Fruit fly (Drosophila melanogaster) whole organism: ENCODE data around the gene CG31253.

ENCODE experiments used
- CG8478 ChIP-seq: fragments of >200 bp; optimal IDR thresholded peaks from 2 replicates; lab custom pipeline; 2018; ENCODE audit warnings: inconsistent platforms
- Dll ChIP-seq: fragments of >200 bp; optimal IDR thresholded peaks from 2 replicates; lab custom pipeline; 2017
- EcR ChIP-seq, 2 experiments: fragments of >200 bp; optimal IDR thresholded peaks; 2 replicates each; lab custom pipeline; 2017; ENCODE audit warnings: missing biosample characterization in 2 of 2, missing genetic modification characterization in 2 of 2, missing genetic modification reagents in 2 of 2
- pan ChIP-seq: fragments of >200 bp; optimal IDR thresholded peaks from 2 replicates; lab custom pipeline; 2017
- psq ChIP-seq: fragments of >200 bp; optimal IDR thresholded peaks from 2 replicates; lab custom pipeline; 2017
- usp ChIP-seq: fragments of >200 bp; optimal IDR thresholded peaks from 2 replicates; lab custom pipeline; 2017; ENCODE audit warnings: missing biosample characterization, missing genetic modification characterization, mixed read lengths

The CG31253 gene

DNA sequence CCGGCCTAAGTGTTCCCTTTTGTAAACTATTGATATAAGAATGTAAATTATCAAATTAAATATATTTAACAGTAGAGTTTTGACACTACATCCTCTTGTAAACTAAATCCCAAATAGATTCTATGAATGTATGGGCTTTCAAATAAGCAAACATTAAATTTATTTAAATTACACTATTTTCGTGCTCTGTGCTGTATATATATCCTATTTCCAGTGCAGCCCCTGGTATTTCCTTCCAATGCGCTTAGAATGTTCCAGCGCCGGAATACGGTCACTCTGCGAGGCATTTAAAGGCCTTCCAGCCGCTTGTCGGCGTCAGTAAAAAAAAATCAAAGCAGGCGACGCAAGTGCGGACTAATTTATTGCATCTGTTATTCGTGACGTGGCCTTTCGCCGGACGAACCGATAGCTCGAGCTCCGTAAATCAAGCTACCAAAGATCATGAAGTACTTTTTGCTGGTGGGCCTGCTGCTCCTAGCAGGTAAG is 11.9 kb downstream of the CG31253 start, which contains the start of gene Gp93:
TSS of gene Gp93 (plus strand) at position 291 of the 486 bp plus-strand sequence.
- TF ChIP-seq CG8478 (lab: Kevin White, UChicago) (no peak), Dll (lab: Kevin White, UChicago) (no peak), usp (GFP tag; lab: Kevin White, UChicago) (no peak), pan (lab: Kevin White, UChicago) (no peak), psq (lab: Kevin White, UChicago) (no peak), EcR (GFP tag; optimal IDR thresholded peaks at IDR 0.05; lab: Kevin White, UChicago) (no peak)

DNA sequence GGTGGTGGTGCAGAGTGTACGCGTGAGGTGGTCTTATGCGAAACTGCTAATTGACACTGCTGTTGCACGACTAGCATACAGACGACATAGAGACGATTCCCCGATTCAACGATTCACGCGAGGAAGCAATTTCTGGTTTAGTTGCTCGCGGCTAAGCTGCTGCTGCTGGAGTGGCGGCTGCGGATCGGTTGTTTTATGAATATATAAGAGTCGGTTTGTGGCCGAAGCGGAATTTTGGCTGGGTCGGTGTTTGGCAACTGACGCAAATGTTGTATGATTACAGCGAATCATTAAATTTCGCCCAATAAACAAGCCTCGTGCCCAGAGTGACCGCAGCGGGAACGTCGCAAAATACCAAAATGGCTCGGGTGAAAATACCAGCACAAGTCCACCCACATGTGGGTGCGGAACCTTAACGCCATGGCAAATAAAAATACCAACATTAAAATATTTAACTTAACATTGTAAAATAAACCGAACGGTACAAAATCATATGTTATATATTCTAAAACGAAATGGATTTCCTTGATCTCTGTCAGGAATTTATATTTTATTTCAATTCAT is 12.6 kb downstream of the CG31253 start, which contains the start of gene mfrn:
TSS of gene mfrn (minus strand) at position 340 of the 564 bp plus-strand sequence.
- TF ChIP-seq usp (GFP tag; lab: Kevin White, UChicago) = no peak
- no peak for TF ChIP-seq EcR (GFP tag; optimal IDR thresholded peaks at IDR 0.05; lab: Kevin White, UChicago)
- no peak for TF ChIP-seq Dll (lab: Kevin White, UChicago)
- no peak for TF ChIP-seq psq (lab: Kevin White, UChicago)
- TF ChIP-seq CG8478 (lab: Kevin White, UChicago) = no peak
- TF ChIP-seq pan (lab: Kevin White, UChicago) = no peak

DNA sequence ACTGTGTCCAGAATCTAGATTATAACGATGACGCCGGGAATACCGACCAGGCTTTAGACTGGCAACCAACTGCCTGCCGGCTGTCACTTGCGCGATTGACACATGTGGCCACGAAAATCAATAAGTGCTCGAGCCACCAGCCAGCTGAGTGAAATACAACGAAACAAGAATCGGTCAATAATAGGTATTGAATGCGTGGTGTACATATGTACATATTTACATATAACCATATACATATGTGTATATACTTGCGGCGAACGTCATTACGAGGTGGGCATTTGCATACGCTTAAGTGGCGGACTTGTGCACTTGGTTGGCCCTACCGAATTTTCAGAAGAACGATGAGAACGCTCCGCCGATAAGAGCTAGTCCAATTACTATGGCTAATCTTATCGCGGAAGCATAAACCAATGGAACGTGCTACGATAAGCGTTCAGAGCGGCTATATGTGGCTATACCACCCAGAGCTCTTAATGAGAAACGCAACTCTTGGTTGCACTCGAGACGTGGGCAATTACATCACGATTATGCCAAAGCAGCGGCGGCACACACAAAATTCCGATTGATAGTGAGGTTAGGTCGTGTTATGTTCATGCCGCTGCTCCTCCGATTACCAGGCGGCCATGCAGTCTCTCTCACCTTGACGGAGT is 13.7 kb downstream of the CG31253 start:
- TF ChIP-seq Dll (lab: Kevin White, UChicago) (no peak), CG8478 (lab: Kevin White, UChicago) (no peak), EcR (GFP tag; optimal IDR thresholded peaks at IDR 0.05; lab: Kevin White, UChicago) (no peak), psq (lab: Kevin White, UChicago) (no peak), usp (GFP tag; lab: Kevin White, UChicago) (no peak), pan (lab: Kevin White, UChicago) (peak; percentile 4)

DNA sequence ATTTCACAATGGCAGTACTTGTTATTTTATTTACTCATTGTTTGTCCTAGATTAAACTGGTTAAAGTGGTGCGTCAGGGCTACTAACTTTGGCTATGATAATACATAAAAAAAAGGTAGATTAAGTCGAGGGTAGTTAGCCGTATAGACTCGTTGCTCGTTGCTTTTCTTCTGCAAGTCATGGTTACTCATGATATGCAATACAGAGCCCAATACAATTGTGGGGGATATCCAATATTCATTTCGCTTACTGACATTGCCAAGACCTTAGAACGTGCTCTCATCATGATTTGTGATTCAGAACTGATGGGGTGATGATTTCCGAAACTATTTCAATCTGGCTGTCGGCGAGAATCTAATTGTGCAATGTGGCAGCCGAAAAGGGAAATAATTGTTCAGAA is 15.0 kb downstream of the CG31253 start:
- TF ChIP-seq psq (lab: Kevin White, UChicago) = no peak
- TF ChIP-seq usp (GFP tag; lab: Kevin White, UChicago) = no peak
- no peak for TF ChIP-seq CG8478 (lab: Kevin White, UChicago)
- TF ChIP-seq Dll (lab: Kevin White, UChicago) = no peak
- no peak for TF ChIP-seq EcR (GFP tag; optimal IDR thresholded peaks at IDR 0.05; lab: Kevin White, UChicago)
- TF ChIP-seq pan (lab: Kevin White, UChicago) = no peak

DNA sequence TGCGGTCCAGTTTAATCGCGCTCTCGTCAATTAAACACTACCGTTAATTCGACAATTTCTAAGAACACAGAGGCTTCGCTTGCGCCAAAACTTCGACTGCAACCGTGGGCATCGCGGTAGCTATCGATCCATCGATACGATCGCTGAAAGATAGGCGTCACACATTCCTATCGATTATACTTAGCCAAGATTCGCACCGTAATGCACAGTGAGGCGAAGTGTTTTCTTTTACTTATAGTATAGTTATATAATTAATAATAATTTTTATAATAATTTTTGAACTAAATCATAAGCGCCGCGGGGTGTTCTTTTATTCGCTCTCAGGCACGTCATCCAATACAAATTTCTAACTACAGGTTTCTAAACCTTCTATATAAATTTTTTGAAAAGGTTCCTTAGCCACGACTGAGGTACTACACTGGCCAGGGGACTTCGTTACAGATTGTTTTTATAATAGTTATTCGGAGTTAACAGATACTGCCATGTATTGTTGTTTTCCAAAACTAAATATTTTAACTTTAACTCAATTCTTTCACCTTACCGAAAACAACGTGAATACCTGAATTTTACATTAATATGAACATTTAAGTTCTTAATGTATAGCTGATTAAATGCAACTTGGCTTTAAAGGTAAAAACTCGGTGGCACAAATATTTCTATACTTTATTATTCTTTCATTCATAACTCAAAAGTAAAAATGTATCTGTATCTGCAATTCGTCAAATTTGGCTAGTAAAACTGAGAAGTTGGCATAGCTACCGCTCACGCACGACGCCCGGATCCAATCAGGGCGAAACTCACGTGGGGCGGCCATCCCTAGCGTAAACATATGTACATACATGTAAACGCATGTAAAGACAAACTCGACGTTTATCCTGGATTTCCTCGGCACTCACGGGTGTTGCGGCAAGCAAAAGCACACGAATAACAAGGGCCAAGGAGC is 22.4 kb downstream of the CG31253 start, which contains the start of the genes NSD and BOD1:
TSS of gene NSD (minus strand) at position 102 of the 943 bp plus-strand sequence.
TSS of gene BOD1 (plus strand) at position 494 of the 943 bp plus-strand sequence.
- TF ChIP-seq pan (lab: Kevin White, UChicago) (no peak), EcR (GFP tag; optimal IDR thresholded peaks at IDR 0.05; lab: Kevin White, UChicago) (no peak), psq (lab: Kevin White, UChicago) (no peak), Dll (lab: Kevin White, UChicago) (no peak), usp (GFP tag; lab: Kevin White, UChicago) (no peak), CG8478 (lab: Kevin White, UChicago) (no peak)

DNA sequence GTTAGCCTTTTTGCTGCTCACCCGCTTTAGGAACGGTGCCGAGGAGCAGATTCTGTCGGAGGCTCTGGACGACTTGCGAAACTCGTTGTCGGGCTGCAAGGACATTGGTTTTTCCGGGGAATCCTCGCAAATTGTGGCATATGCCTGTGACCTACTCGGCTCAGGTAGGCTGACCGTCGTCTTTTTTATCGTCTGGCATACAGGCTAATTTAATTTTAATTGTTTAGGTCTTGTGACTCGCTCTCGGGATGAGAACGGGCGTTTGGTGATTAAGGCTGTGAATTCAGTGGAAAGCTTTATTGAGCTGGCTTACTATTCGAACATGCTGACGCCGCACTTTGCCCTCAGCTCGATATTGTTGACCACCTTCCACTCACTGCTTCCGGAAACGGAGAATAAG is 28.9 kb downstream of the CG31253 start:
- TF ChIP-seq pan (lab: Kevin White, UChicago) (no peak), psq (lab: Kevin White, UChicago) (no peak), EcR (GFP tag; optimal IDR thresholded peaks at IDR 0.05; lab: Kevin White, UChicago) (no peak), usp (GFP tag; lab: Kevin White, UChicago) (no peak), Dll (lab: Kevin White, UChicago) (no peak), CG8478 (lab: Kevin White, UChicago) (no peak)

DNA sequence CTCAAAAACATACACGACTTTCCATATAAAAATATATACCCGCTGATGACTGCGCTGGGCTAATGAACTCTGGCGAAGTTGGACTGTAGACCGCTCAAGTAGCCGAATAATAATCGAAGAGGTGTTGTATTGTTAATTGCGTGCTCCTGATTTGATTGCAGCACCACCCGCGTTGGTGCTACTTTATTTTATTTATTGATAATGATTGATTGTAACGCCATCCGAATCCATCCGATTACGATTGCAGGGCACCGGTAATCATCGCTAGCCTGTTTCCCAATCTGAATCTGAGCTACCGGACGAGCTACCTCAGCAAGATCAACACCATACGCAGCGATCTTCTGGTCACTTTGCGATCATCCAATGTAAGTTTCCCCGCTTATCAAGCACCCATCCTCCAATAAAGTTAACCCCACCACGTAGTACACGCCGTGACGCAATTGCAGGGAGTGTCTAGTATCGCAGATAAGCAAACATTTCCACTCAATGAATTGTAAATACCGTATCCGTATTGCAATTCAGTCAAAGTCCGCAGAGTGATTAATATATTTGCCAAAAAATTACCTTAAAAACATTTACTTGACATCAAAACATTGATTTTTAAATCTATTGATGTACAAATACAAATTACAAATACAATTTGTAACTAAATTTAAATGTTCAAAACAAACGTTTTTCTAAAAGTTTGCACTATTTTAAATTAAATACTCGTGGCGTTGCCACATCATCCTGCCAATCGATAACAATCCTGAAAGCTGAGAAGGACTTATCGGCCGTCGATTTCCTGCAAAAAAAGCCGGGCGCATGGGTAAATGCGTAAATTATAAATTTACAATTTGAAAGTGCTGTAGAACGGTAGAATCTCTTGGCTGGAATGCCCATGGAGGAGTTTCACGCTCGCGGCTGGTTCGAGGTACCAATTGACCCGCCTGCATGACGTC is 31.1 kb downstream of the CG31253 start:
- TF ChIP-seq CG8478 (lab: Kevin White, UChicago) (no peak), Dll (lab: Kevin White, UChicago) (no peak), usp (GFP tag; lab: Kevin White, UChicago) (no peak), pan (lab: Kevin White, UChicago) (no peak)

DNA sequence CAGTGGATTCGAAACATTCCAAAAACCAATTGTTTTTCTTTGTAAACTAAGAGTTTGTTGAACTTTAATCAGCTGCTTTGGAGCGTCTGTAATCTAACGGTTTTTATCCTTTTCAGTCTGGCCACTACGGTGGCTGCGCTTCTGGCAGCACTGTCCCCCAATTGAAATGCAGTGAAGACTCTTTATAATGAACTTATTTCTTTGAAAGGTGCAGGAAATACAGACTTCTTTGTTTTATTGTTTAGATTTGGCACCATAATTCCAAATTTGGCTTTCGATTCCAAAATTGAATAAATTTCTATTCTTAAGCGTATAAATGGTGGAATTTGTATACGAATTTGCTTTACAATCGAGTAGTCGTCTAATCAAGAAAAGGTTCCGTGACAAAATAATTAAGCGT is 32.2 kb downstream of the CG31253 start, which contains the start of gene nenya:
TSS of gene nenya (minus strand) at position 35 of the 400 bp plus-strand sequence.
- TF ChIP-seq EcR (GFP tag; optimal IDR thresholded peaks at IDR 0.05; lab: Kevin White, UChicago) (no peak), psq (lab: Kevin White, UChicago) (no peak), CG8478 (lab: Kevin White, UChicago) (no peak), Dll (lab: Kevin White, UChicago) (no peak), pan (lab: Kevin White, UChicago) (no peak), usp (GFP tag; lab: Kevin White, UChicago) (no peak)

DNA sequence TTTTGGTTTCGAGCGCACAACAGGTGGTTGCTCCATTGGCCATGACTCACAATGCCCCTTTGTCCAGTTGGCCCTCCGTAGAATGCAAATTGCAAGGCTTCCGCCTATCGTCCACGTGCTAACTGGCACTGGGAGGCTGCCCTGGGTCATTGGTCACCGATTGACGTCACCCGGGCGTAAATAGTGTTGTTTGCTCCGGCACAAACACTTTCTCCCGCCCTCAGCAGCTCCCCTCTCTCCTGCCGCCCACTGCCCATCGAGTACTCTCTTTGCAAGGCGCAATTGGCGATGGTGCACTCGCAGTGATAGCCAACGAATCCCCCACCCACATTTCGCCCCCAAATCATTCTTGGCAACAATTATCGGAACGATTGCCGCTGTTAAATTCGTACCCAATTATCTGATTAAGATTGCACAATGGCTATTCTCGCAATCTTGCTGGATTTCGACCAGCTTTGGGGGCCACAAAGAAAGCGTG is 33.6 kb downstream of the CG31253 start:
- TF ChIP-seq Dll (lab: Kevin White, UChicago) (no peak), pan (lab: Kevin White, UChicago) (no peak), EcR (GFP tag; optimal IDR thresholded peaks at IDR 0.05; lab: Kevin White, UChicago) (no peak), CG8478 (lab: Kevin White, UChicago) (no peak)
